Worm (Caenorhabditis elegans): ENCODE results near the gene C25F6.6.
A peak's percentile ranks its signal among the peaks of the same experiment; 100 is the strongest.

The C25F6.6 gene

DNA sequence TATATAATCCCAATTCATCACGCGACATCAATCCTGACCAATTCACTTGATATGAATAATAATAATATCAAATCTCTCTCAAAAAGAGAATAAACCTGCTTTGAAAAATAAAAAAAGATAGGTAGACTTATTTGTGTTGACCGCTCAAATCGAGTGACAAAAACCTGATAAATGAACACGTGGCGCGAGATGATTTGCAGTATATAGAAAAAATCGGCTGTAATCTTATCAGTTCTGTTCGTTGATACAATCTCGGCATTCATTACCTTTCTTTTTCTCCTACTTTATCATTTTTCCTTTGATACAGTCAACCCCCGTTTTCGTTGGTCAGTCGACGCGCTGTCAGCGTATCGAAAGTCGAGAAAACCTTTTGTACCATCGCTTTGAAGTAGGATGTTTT lies 16.7 kb upstream of the C25F6.6 start (continued):
- TF ChIP-seq F44E2.7 (GFP tag; IDR thresholded peaks at IDR 0.05) (no peak), lin-39 (tag; optimal IDR thresholded peaks at IDR 0.05) (no peak), nhr-237 (tag; optimal IDR thresholded peaks at IDR 0.05) (no peak), hif-1 (tag; optimal IDR thresholded peaks at IDR 0.05) (no peak), ceh-62 (tag; optimal IDR thresholded peaks at IDR 0.05) (no peak), lin-29 (GFP tag; IDR thresholded peaks at IDR 0.05) (no peak), daf-19 (GFP tag; conservative IDR thresholded peaks at IDR 0.05) (no peak), lin-1 (GFP tag; IDR thresholded peaks at IDR 0.05) (peak; percentile 47; the same call in 1 of the 2 replicates), zfp-2 (tag; optimal IDR thresholded peaks at IDR 0.05) (no peak), ztf-11 (tag; optimal IDR thresholded peaks at IDR 0.05) (no peak), ces-1 (GFP tag; optimal IDR thresholded peaks at IDR 0.05) (no peak), hlh-30 (tag; optimal IDR thresholded peaks at IDR 0.05; ENCODE audit: insufficient read depth) (peak; percentile 77), R02D3.7 (tag; optimal IDR thresholded peaks at IDR 0.05) (no peak), ZK337.2 (GFP tag; IDR thresholded peaks at IDR 0.05) (no peak), zag-1 (tag; optimal IDR thresholded peaks at IDR 0.05) (no peak), ceh-82 (tag; optimal IDR thresholded peaks at IDR 0.05) (no peak), zip-11 (GFP tag; IDR thresholded peaks at IDR 0.05) (no peak), mxl-3 (GFP tag; optimal IDR thresholded peaks at IDR 0.05) (peak; percentile 96), lin-13 (GFP tag; optimal IDR thresholded peaks at IDR 0.05) (no peak), dmd-8 (GFP tag; IDR thresholded peaks at IDR 0.05) (no peak), gei-8 (GFP tag; optimal IDR thresholded peaks at IDR 0.05) (no peak), mep-1 (tag; optimal IDR thresholded peaks at IDR 0.05) (peak; percentile 10), aha-1 (tag) (no peak), nhr-28 (tag; optimal IDR thresholded peaks at IDR 0.05) (peak; percentile 85), nhr-48 (tag; optimal IDR thresholded peaks at IDR 0.05) (no peak), F37D6.2 (tag; optimal IDR thresholded peaks at IDR 0.05) (no peak), zfp-3 (GFP tag; conservative IDR thresholded peaks at IDR 0.05) (no peak), nhr-77 (tag; optimal IDR thresholded peaks at IDR 0.05) (peak; percentile 29), lir-3 (tag; optimal IDR thresholded peaks at IDR 0.05) (no peak), hmg-1.1 (GFP tag; IDR thresholded peaks at IDR 0.05) (no peak), attf-4 (tag; optimal IDR thresholded peaks at IDR 0.05) (no peak), dpl-1 (GFP tag; optimal IDR thresholded peaks at IDR 0.05) (no peak), php-3 (GFP tag; IDR thresholded peaks at IDR 0.05) (peak; percentile 78), duxl-1 (tag; optimal IDR thresholded peaks at IDR 0.05; ENCODE audit: poor library complexity) (no peak), nhr-42 (GFP tag; IDR thresholded peaks at IDR 0.05) (no peak), F49E8.2 (tag; optimal IDR thresholded peaks at IDR 0.05; ENCODE audit: borderline replicate concordance) (no peak), fos-1 (tag; optimal IDR thresholded peaks at IDR 0.05) (no peak), ceh-32 (tag; optimal IDR thresholded peaks at IDR 0.05; ENCODE audit: poor library complexity) (no peak), snpc-1.2 (GFP tag; IDR thresholded peaks at IDR 0.05) (no peak), ceh-44 (GFP tag; IDR thresholded peaks at IDR 0.05) (no peak), unc-39 (tag; optimal IDR thresholded peaks at IDR 0.05) (no peak), pqm-1 (tag; optimal IDR thresholded peaks at IDR 0.05) (peak; percentile 57), egl-27 (tag; optimal IDR thresholded peaks at IDR 0.05) (no peak), spr-3 (GFP tag; optimal IDR thresholded peaks at IDR 0.05) (no peak), madf-5 (GFP tag; IDR thresholded peaks at IDR 0.05) (no peak), vab-7 (GFP tag; IDR thresholded peaks at IDR 0.05) (no peak), nhr-10 (tag; optimal IDR thresholded peaks at IDR 0.05) (no peak), rbr-2 (tag; optimal IDR thresholded peaks at IDR 0.05) (no peak), Y105C5A.15 (GFP tag; IDR thresholded peaks at IDR 0.05) (no peak), tra-1 (GFP tag; IDR thresholded peaks at IDR 0.05) (peak; percentile 88), mxl-2 (GFP tag; conservative IDR thresholded peaks at IDR 0.05) (no peak), mes-2 (tag; optimal IDR thresholded peaks at IDR 0.05; ENCODE audit: poor library complexity, severe bottlenecking) (no peak), cey-2 (tag; optimal IDR thresholded peaks at IDR 0.05; ENCODE audit: borderline replicate concordance, insufficient read depth) (peak; percentile 62)

All from whole organism, L4 larva.